Worm (Caenorhabditis elegans): ENCODE results near the gene W08A12.2.
A peak's percentile ranks its signal among the peaks of the same experiment; 100 is the strongest.

The W08A12.2 gene

ce11 chrV:3704688-3705087 lies 19.0 kb upstream of the W08A12.2 start, which contains the start of gene lin-40:
Gene lin-40 (plus strand): TSS chrV:3704988.
- TF ChIP-seq ZK337.2 (GFP tag; IDR thresholded peaks at IDR 0.05): no peak
- TF ChIP-seq dmd-8 (GFP tag; IDR thresholded peaks at IDR 0.05): no peak
- no peak for TF ChIP-seq nhr-42 (GFP tag; IDR thresholded peaks at IDR 0.05)
- no peak for TF ChIP-seq duxl-1 (tag; optimal IDR thresholded peaks at IDR 0.05; ENCODE audit: poor library complexity)

- TF ChIP-seq jun-1 (tag; optimal IDR thresholded peaks at IDR 0.05): peak; percentile 14
- TF ChIP-seq duxl-1 (tag; optimal IDR thresholded peaks at IDR 0.05; ENCODE audit: poor library complexity): peak; percentile 41
- peak in 1 of 2 experiments; percentile 66 for TF ChIP-seq lsy-2 (tag; optimal IDR thresholded peaks at IDR 0.05)
- TF ChIP-seq dpl-1 (GFP tag; optimal IDR thresholded peaks at IDR 0.05): peak; percentile 48
- TF ChIP-seq unc-62 (GFP tag; optimal IDR thresholded peaks at IDR 0.05 in 1 of 2): peak in 1 of 2 experiments; percentile 47
- no peak for TF ChIP-seq unc-62 (tag; optimal IDR thresholded peaks at IDR 0.05)
- TF ChIP-seq egl-27 (tag; optimal IDR thresholded peaks at IDR 0.05): no peak
- peak; percentile 41 for TF ChIP-seq lin-38 (GFP tag; IDR thresholded peaks at IDR 0.05)
- TF ChIP-seq lin-15B (tag; optimal IDR thresholded peaks at IDR 0.05): no peak
- peak; percentile 37; the same call in 1 of the 2 replicates for TF ChIP-seq T26A8.4 (GFP tag; IDR thresholded peaks at IDR 0.05)
- TF ChIP-seq nhr-102 (tag; optimal IDR thresholded peaks at IDR 0.05): peak; percentile 19
- peak; percentile 67 for TF ChIP-seq dve-1 (tag; optimal IDR thresholded peaks at IDR 0.05; ENCODE audit: insufficient read depth)
- TF ChIP-seq tra-1 (GFP tag; IDR thresholded peaks at IDR 0.05): 0 out of 2 replicates have a peak, but pooled peaks have one; percentile 21
- TF ChIP-seq unc-39 (tag; optimal IDR thresholded peaks at IDR 0.05): no peak
- TF ChIP-seq dmd-8 (GFP tag; IDR thresholded peaks at IDR 0.05): 0 out of 2 replicates have a peak, but pooled peaks have one; percentile 55
- TF ChIP-seq attf-4 (tag; optimal IDR thresholded peaks at IDR 0.05): no peak
- peak in 1 of 2 experiments; percentile 50 for TF ChIP-seq hif-1 (tag; optimal IDR thresholded peaks at IDR 0.05)
- no peak for TF ChIP-seq php-3 (GFP tag; IDR thresholded peaks at IDR 0.05)
- TF ChIP-seq nhr-41 (GFP tag; IDR thresholded peaks at IDR 0.05): no peak
- peak; percentile 76 for TF ChIP-seq hlh-30 (tag; optimal IDR thresholded peaks at IDR 0.05; ENCODE audit: insufficient read depth)
- TF ChIP-seq snpc-4 (tag; optimal IDR thresholded peaks at IDR 0.05): no peak
- TF ChIP-seq set-16 (GFP tag; IDR thresholded peaks at IDR 0.05): 0 out of 2 replicates have a peak, but pooled peaks have one; percentile 49
- TF ChIP-seq egl-43 (GFP tag; IDR thresholded peaks at IDR 0.05): peak; percentile 44; the same call in 1 of the 2 replicates
- no peak for TF ChIP-seq fkh-10 (GFP tag; optimal IDR thresholded peaks at IDR 0.05)
- peak; percentile 8 for TF ChIP-seq mxl-3 (GFP tag; optimal IDR thresholded peaks at IDR 0.05)
- no peak for TF ChIP-seq fos-1 (tag; optimal IDR thresholded peaks at IDR 0.05)
- TF ChIP-seq pha-4 (GFP tag; IDR thresholded peaks at IDR 0.05): peak; percentile 68; the same call in 1 of the 2 replicates
- TF ChIP-seq pha-4 (tag; optimal IDR thresholded peaks at IDR 0.05): no peak
- peak; percentile 62 for TF ChIP-seq dmd-6 (GFP tag; IDR thresholded peaks at IDR 0.05)
- TF ChIP-seq ctbp-1 (GFP tag; IDR thresholded peaks at IDR 0.05): 0 out of 2 replicates have a peak, but pooled peaks have one; percentile 35
- peak; percentile 79 for TF ChIP-seq hlh-11 (tag; optimal IDR thresholded peaks at IDR 0.05)
- TF ChIP-seq nhr-48 (tag; optimal IDR thresholded peaks at IDR 0.05): peak; percentile 49
- no peak for TF ChIP-seq nhr-25 (tag; optimal IDR thresholded peaks at IDR 0.05; ENCODE audit: borderline replicate concordance, insufficient read depth)
- TF ChIP-seq F37D6.2 (tag; optimal IDR thresholded peaks at IDR 0.05): peak; percentile 8
- peak; percentile 18 to 20 for TF ChIP-seq mdl-1 (tag; optimal IDR thresholded peaks at IDR 0.05)
- TF ChIP-seq nhr-237 (tag; optimal IDR thresholded peaks at IDR 0.05): no peak
- peak; percentile 34 for TF ChIP-seq nhr-28 (tag; optimal IDR thresholded peaks at IDR 0.05)
- no peak for TF ChIP-seq unc-130 (GFP tag; optimal IDR thresholded peaks at IDR 0.05)
- TF ChIP-seq mep-1 (tag; optimal IDR thresholded peaks at IDR 0.05): peak; percentile 70
- TF ChIP-seq daf-16 (GFP tag; optimal IDR thresholded peaks at IDR 0.05): no peak
- peak; percentile 32 for TF ChIP-seq daf-16 (tag; optimal IDR thresholded peaks at IDR 0.05)
- no peak for TF ChIP-seq Y105C5A.15 (GFP tag; IDR thresholded peaks at IDR 0.05)
- peak; percentile 93 for TF ChIP-seq hmg-1.1 (GFP tag; IDR thresholded peaks at IDR 0.05)
- peak; percentile 56 for TF ChIP-seq rbr-2 (tag; optimal IDR thresholded peaks at IDR 0.05)
- TF ChIP-seq zip-11 (GFP tag; IDR thresholded peaks at IDR 0.05): no peak
- peak; percentile 37 for TF ChIP-seq spr-1 (tag; optimal IDR thresholded peaks at IDR 0.05)
Measured at ce11 chrV:3703888-3704287, 18.2 kb upstream of the W08A12.2 start.
